Fruit fly (Drosophila melanogaster) whole organism, wandering third instar larva: ENCODE measurements around the gene CG34117.

Source experiments
- Hr78 ChIP-seq: fragments of >200 bp; optimal IDR thresholded peaks from 2 replicates; lab custom pipeline; 2017; ENCODE audit warnings: missing biosample characterization, missing genetic modification characterization
- Sp1 ChIP-seq: fragments of 200-800 bp; sonication (Bioruptor generic); optimal IDR thresholded peaks from 3 replicates; lab custom pipeline; 2019; ENCODE audit warnings: missing biosample characterization, mild to moderate bottlenecking, missing genetic modification characterization, moderate library complexity

DNA sequence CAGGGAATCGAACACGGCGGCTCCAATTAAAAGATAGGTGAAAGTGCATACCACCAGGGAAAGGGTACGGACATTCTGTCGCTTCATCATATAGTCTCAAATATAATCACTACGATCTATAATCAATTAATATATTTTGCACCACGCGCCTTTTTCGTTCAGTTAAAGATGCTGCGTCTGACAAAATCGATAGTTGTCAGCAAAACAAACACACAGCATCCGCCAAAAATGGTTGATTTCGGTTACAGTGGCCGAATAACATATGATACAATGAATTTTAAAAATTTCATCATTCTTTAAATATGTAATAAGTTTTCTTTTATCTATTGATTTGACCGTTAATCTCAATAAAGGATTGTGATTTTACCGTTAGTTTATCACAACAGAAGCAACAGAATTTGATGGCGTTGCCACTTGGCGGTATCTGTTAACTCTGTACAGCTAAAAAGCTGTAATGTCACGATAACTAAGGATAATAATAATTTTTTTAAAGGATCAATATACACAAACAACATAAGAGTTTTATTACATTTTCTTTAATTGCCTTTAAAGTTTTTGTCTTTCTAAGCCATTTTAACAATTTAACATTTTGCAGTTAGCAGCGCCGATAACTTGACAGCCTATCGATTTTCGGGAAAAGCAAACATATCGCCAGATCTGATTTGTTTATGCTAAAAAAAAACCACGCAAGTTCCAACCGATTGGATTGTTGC lies 12.2 kb upstream of the CG34117 start, which contains the start of the genes Task7 and alpha-Man-IIa:
- TF ChIP-seq Sp1: no peak
- no peak for TF ChIP-seq Hr78 (GFP tag; lab: Kevin White, UChicago)
